Fruit fly (Drosophila melanogaster): ENCODE measurements around the gene CG9727.

The CG9727 gene

DNA sequence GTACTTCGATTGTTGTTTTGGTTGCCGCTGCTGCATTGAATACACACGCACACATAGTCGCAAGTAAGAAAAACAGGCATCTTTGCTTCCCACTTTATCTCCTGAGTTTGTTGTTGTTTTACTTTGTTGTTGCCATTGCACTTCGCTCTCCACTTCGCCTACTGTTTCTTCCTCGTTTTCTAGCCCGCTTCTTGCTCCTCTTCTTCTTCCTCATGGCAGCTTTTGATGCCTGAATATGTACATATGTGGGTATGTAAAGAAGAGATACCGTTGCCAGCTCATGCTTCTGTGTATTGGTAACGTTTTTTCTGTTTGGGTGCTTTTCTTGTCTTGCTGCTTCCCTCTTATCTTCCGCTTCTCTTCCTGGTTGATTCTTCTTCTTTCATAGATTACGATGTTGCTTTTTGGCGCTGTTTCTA, 47.3 kb downstream of the CG9727 start (continued):
- TF ChIP-seq CG8290 (GFP tag; optimal IDR thresholded peaks at IDR 0.05), result no peak
- no peak for TF ChIP-seq CG8290 (tag; optimal IDR thresholded peaks at IDR 0.05)
- no peak for TF ChIP-seq CG10654 (GFP tag; optimal IDR thresholded peaks at IDR 0.05)
- TF ChIP-seq CG8388 (GFP tag; optimal IDR thresholded peaks at IDR 0.05), result no peak
- TF ChIP-seq Sin3A (optimal IDR thresholded peaks at IDR 0.05), result no peak
- TF ChIP-seq TFAM (GFP tag; optimal IDR thresholded peaks at IDR 0.05), result no peak
- no peak for TF ChIP-seq CG11398 (GFP tag; optimal IDR thresholded peaks at IDR 0.05)
- no peak for TF ChIP-seq gfzf (GFP tag; optimal IDR thresholded peaks at IDR 0.05)
- TF ChIP-seq B-H1 (GFP tag; IDR thresholded peaks at IDR 0.05), result no peak
- no peak for TF ChIP-seq dm (GFP tag; optimal IDR thresholded peaks at IDR 0.05)
- TF ChIP-seq sr (GFP tag; IDR thresholded peaks at IDR 0.05), result peak; percentile 51; the same call in 2 of the 3 replicates
- TF ChIP-seq zfh1 (GFP tag; IDR thresholded peaks at IDR 0.05), result 0 out of 3 replicates have a peak, but pooled peaks have one; percentile 21
- no peak for TF ChIP-seq CG1602 (GFP tag; optimal IDR thresholded peaks at IDR 0.05)
- no peak for TF ChIP-seq CG11247 (GFP tag; IDR thresholded peaks at IDR 0.05)
- TF ChIP-seq ind (GFP tag; optimal IDR thresholded peaks at IDR 0.05), result no peak
- no peak for TF ChIP-seq dysf (GFP tag; IDR thresholded peaks at IDR 0.05)
- TF ChIP-seq Xrp1 (GFP tag; IDR thresholded peaks at IDR 0.05), result peak; percentile 18; the same call in 1 of the 2 replicates
- TF ChIP-seq CG10274 (GFP tag; optimal IDR thresholded peaks at IDR 0.05), result no peak
- no peak for TF ChIP-seq Max (GFP tag; optimal IDR thresholded peaks at IDR 0.05)
- TF ChIP-seq D19A (tag; optimal IDR thresholded peaks at IDR 0.05), result no peak
- no peak for TF ChIP-seq Dad (GFP tag; optimal IDR thresholded peaks at IDR 0.05)
- TF ChIP-seq CG14014 (GFP tag; IDR thresholded peaks at IDR 0.05), result 0 out of 2 replicates have a peak, but pooled peaks have one; percentile 11
- TF ChIP-seq CG13894 (tag; optimal IDR thresholded peaks at IDR 0.05), result no peak
- no peak for TF ChIP-seq Camta (GFP tag; optimal IDR thresholded peaks at IDR 0.05)
- TF ChIP-seq CG6854 (GFP tag; optimal IDR thresholded peaks at IDR 0.05), result no peak
- TF ChIP-seq MBD-R2 (GFP tag; IDR thresholded peaks at IDR 0.05), result no peak
- TF ChIP-seq Kr (GFP tag; optimal IDR thresholded peaks at IDR 0.05), result no peak
- no peak for TF ChIP-seq fd96Cb (tag; optimal IDR thresholded peaks at IDR 0.05)
- TF ChIP-seq tio (GFP tag; optimal IDR thresholded peaks at IDR 0.05), result no peak
- no peak for TF ChIP-seq Neu2 (GFP tag; optimal IDR thresholded peaks at IDR 0.05; ENCODE audit: borderline replicate concordance)
- peak; percentile 16; the same call in 1 of the 2 replicates for TF ChIP-seq sob (GFP tag; IDR thresholded peaks at IDR 0.05)
- TF ChIP-seq nom (GFP tag; optimal IDR thresholded peaks at IDR 0.05), result peak; percentile 87
- peak; percentile 8 for TF ChIP-seq CG2678 (tag; optimal IDR thresholded peaks at IDR 0.05)
- no peak for TF ChIP-seq tgo (GFP tag; IDR thresholded peaks at IDR 0.05)
- TF ChIP-seq Bgb (GFP tag; IDR thresholded peaks at IDR 0.05; ENCODE audit: partially characterized antibody), result no peak
- no peak for TF ChIP-seq CG31365 (tag; optimal IDR thresholded peaks at IDR 0.05)
- TF ChIP-seq cwo (GFP tag; optimal IDR thresholded peaks at IDR 0.05), result no peak
- no peak for TF ChIP-seq ac (GFP tag; optimal IDR thresholded peaks at IDR 0.05)
- no peak for TF ChIP-seq CG15011 (GFP tag; optimal IDR thresholded peaks at IDR 0.05)
- no peak for TF ChIP-seq stc (GFP tag; IDR thresholded peaks at IDR 0.05)
- no peak for TF ChIP-seq Chrac-16 (GFP tag; optimal IDR thresholded peaks at IDR 0.05)
- TF ChIP-seq pros (GFP tag; optimal IDR thresholded peaks at IDR 0.05), result peak; percentile 59
- no peak for TF ChIP-seq Usf (GFP tag; optimal IDR thresholded peaks at IDR 0.05)
- TF ChIP-seq Asciz (GFP tag; optimal IDR thresholded peaks at IDR 0.05), result no peak
- TF ChIP-seq Adf1 (GFP tag; IDR thresholded peaks at IDR 0.05), result no peak
- peak; percentile 24 for TF ChIP-seq HLHmδ (GFP tag; optimal IDR thresholded peaks at IDR 0.05)
- no peak for TF ChIP-seq scrt (GFP tag; optimal IDR thresholded peaks at IDR 0.05)
- TF ChIP-seq her (GFP tag; optimal IDR thresholded peaks at IDR 0.05), result no peak
- TF ChIP-seq vfl (GFP tag; optimal IDR thresholded peaks at IDR 0.05), result no peak
- no peak for TF ChIP-seq CG30431 (GFP tag; optimal IDR thresholded peaks at IDR 0.05)
- TF ChIP-seq seq (GFP tag; IDR thresholded peaks at IDR 0.05), result no peak
- TF ChIP-seq insv (GFP tag; optimal IDR thresholded peaks at IDR 0.05), result no peak

Measured in whole organism, embryonic.